Fruit fly (Drosophila melanogaster): ENCODE measurements around the gene CG15369.

The CG15369 gene

dm6 chrX:9248040-9248439 is 31.4 kb downstream of the CG15369 start:
- TF ChIP-seq tj (GFP tag; optimal IDR thresholded peaks at IDR 0.05) (no peak), cnc (optimal IDR thresholded peaks at IDR 0.05) (no peak), cic (GFP tag; optimal IDR thresholded peaks at IDR 0.05) (no peak), CG33017 (tag; optimal IDR thresholded peaks at IDR 0.05) (no peak), CG12768 (GFP tag; optimal IDR thresholded peaks at IDR 0.05) (no peak), pad (GFP tag; optimal IDR thresholded peaks at IDR 0.05) (no peak), ovo (GFP tag; optimal IDR thresholded peaks at IDR 0.05) (no peak), Clk (GFP tag; optimal IDR thresholded peaks at IDR 0.05) (no peak), CG5204 (GFP tag; optimal IDR thresholded peaks at IDR 0.05) (no peak)

- TF ChIP-seq CG33017 (tag; optimal IDR thresholded peaks at IDR 0.05): no peak
- peak; percentile 46 for TF ChIP-seq Mnt (GFP tag; optimal IDR thresholded peaks at IDR 0.05)
- TF ChIP-seq CG7045 (GFP tag; optimal IDR thresholded peaks at IDR 0.05): no peak
- TF ChIP-seq kay (GFP tag; ENCODE audit: borderline replicate concordance): no peak
- no peak for TF ChIP-seq toe (GFP tag; optimal IDR thresholded peaks at IDR 0.05)
- TF ChIP-seq CG14711 (tag; optimal IDR thresholded peaks at IDR 0.05): no peak
- peak; percentile 65 for TF ChIP-seq bab1 (GFP tag; optimal IDR thresholded peaks at IDR 0.05)
- no peak for TF ChIP-seq Crg-1 (GFP tag; optimal IDR thresholded peaks at IDR 0.05)
- TF ChIP-seq CG1620 (GFP tag; optimal IDR thresholded peaks at IDR 0.05): peak; percentile 17
- TF ChIP-seq pad (GFP tag; optimal IDR thresholded peaks at IDR 0.05): no peak
- no peak for TF ChIP-seq CG5204 (GFP tag; optimal IDR thresholded peaks at IDR 0.05)
- peak; percentile 2 for TF ChIP-seq CG11617 (GFP tag; optimal IDR thresholded peaks at IDR 0.05)
- TF ChIP-seq CG7101 (tag; optimal IDR thresholded peaks at IDR 0.05): peak; percentile 11
- TF ChIP-seq cic (GFP tag; optimal IDR thresholded peaks at IDR 0.05): no peak
- TF ChIP-seq Hr96 (GFP tag; optimal IDR thresholded peaks at IDR 0.05): no peak
- peak; percentile 30 for TF ChIP-seq tj (GFP tag; optimal IDR thresholded peaks at IDR 0.05)
- TF ChIP-seq ovo (GFP tag; optimal IDR thresholded peaks at IDR 0.05): peak; percentile 4
Measured at dm6 chrX:9250161-9250831, 33.6 kb downstream of the CG15369 start, which contains the start of gene CG17754. Gene CG17754, plus strand, starts transcription at chrX:9250420.

DNA sequence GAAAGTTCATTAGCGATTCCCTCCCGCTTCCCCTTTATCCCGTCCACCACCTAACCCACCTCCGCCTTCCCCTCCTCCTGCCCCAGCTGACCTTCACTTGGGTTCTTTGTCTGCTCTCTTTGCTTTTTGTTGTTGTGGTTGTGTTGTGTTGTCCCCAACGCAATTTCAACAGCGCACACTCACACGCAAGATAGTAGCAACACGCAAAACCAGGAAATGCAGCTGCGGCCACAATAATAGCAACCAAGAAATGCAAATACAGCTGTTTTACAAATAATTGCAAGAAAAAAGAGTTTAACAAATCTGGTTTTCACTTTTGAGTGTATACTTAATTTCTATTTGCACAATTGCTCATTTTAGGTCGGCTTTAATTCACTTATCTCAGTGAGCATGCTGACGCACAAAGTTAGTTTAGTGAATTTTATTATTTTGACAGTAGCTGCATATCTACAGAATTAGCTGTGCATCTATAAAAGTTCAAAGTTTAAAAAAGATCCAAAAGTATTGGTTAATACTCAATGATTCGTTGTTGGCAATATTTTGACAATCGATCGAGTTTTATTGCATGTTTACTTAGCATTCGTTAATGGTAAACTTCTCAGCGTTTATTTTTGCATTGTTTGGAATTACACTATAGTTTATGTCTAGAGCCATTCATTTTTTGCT is 34.7 kb downstream of the CG15369 start:
- TF ChIP-seq tj (GFP tag; optimal IDR thresholded peaks at IDR 0.05): peak; percentile 30
- TF ChIP-seq CG7045 (GFP tag; optimal IDR thresholded peaks at IDR 0.05): no peak
- no peak for TF ChIP-seq cic (GFP tag; optimal IDR thresholded peaks at IDR 0.05)
- TF ChIP-seq CG33017 (tag; optimal IDR thresholded peaks at IDR 0.05): peak; percentile 26
- peak; percentile 21 for TF ChIP-seq CG5204 (GFP tag; optimal IDR thresholded peaks at IDR 0.05)
- TF ChIP-seq Hr96 (GFP tag; optimal IDR thresholded peaks at IDR 0.05): no peak
- TF ChIP-seq Clk (GFP tag; optimal IDR thresholded peaks at IDR 0.05): no peak
- TF ChIP-seq bab1 (GFP tag; optimal IDR thresholded peaks at IDR 0.05): peak; percentile 37
- no peak for TF ChIP-seq cnc (optimal IDR thresholded peaks at IDR 0.05)
- TF ChIP-seq Mnt (GFP tag; optimal IDR thresholded peaks at IDR 0.05): peak; percentile 40
- TF ChIP-seq Crg-1 (GFP tag; optimal IDR thresholded peaks at IDR 0.05): no peak
- no peak for TF ChIP-seq kay (GFP tag; ENCODE audit: borderline replicate concordance)
- peak; percentile 32 for TF ChIP-seq CG7101 (tag; optimal IDR thresholded peaks at IDR 0.05)
- TF ChIP-seq ovo (GFP tag; optimal IDR thresholded peaks at IDR 0.05): peak; percentile 17
- TF ChIP-seq CG14711 (tag; optimal IDR thresholded peaks at IDR 0.05): peak; percentile 22
- peak; percentile 37 for TF ChIP-seq CG11617 (GFP tag; optimal IDR thresholded peaks at IDR 0.05)

- no peak for TF ChIP-seq CG7045 (GFP tag; optimal IDR thresholded peaks at IDR 0.05)
- no peak for TF ChIP-seq pad (GFP tag; optimal IDR thresholded peaks at IDR 0.05)
- no peak for TF ChIP-seq CG12768 (GFP tag; optimal IDR thresholded peaks at IDR 0.05)
- no peak for TF ChIP-seq cnc (optimal IDR thresholded peaks at IDR 0.05)
- no peak for TF ChIP-seq CG33017 (tag; optimal IDR thresholded peaks at IDR 0.05)
- TF ChIP-seq bab1 (GFP tag; optimal IDR thresholded peaks at IDR 0.05): no peak
- no peak for TF ChIP-seq kay (GFP tag; ENCODE audit: borderline replicate concordance)
- TF ChIP-seq cic (GFP tag; optimal IDR thresholded peaks at IDR 0.05): no peak
- no peak for TF ChIP-seq Crg-1 (GFP tag; optimal IDR thresholded peaks at IDR 0.05)
- no peak for TF ChIP-seq CG7101 (tag; optimal IDR thresholded peaks at IDR 0.05)
- no peak for TF ChIP-seq CG11617 (GFP tag; optimal IDR thresholded peaks at IDR 0.05)
- no peak for TF ChIP-seq Clk (GFP tag; optimal IDR thresholded peaks at IDR 0.05)
- TF ChIP-seq CG5204 (GFP tag; optimal IDR thresholded peaks at IDR 0.05): no peak
- no peak for TF ChIP-seq Mnt (GFP tag; optimal IDR thresholded peaks at IDR 0.05)
Measured at dm6 chrX:9252051-9252708, 35.5 kb downstream of the CG15369 start.

- TF ChIP-seq CG14711 (tag; optimal IDR thresholded peaks at IDR 0.05) (no peak), cic (GFP tag; optimal IDR thresholded peaks at IDR 0.05) (no peak), ovo (GFP tag; optimal IDR thresholded peaks at IDR 0.05) (no peak), pad (GFP tag; optimal IDR thresholded peaks at IDR 0.05) (no peak), Clk (GFP tag; optimal IDR thresholded peaks at IDR 0.05) (no peak), Mnt (GFP tag; optimal IDR thresholded peaks at IDR 0.05) (no peak), CG33017 (tag; optimal IDR thresholded peaks at IDR 0.05) (no peak), toe (GFP tag; optimal IDR thresholded peaks at IDR 0.05) (no peak), CG12768 (GFP tag; optimal IDR thresholded peaks at IDR 0.05) (no peak), CG1620 (GFP tag; optimal IDR thresholded peaks at IDR 0.05) (no peak), bab1 (GFP tag; optimal IDR thresholded peaks at IDR 0.05) (no peak), kay (GFP tag; ENCODE audit: borderline replicate concordance) (no peak), cnc (optimal IDR thresholded peaks at IDR 0.05) (no peak), tj (GFP tag; optimal IDR thresholded peaks at IDR 0.05) (no peak), CG7101 (tag; optimal IDR thresholded peaks at IDR 0.05) (no peak), CG5204 (GFP tag; optimal IDR thresholded peaks at IDR 0.05) (no peak), Hr96 (GFP tag; optimal IDR thresholded peaks at IDR 0.05) (no peak)
Measured at dm6 chrX:9255021-9255420, 38.3 kb downstream of the CG15369 start.
